Worm (Caenorhabditis elegans) whole organism, L4 larva: ENCODE results near the gene C27C12.4.

Source experiments
- D1046.2 ChIP-seq: fragments of 200-800 bp; sonication (Bioruptor generic); IDR thresholded peaks from 2 replicates; pipeline ENCODE4 v1.3.6; 2022; ENCODE audit warnings: missing genetic modification characterization, missing compliant biosample characterization
- Y75B8A.6 ChIP-seq: fragments of 200-800 bp; sonication (Bioruptor generic); IDR thresholded peaks from 2 replicates; pipeline ENCODE4 v1.3.6; 2022; ENCODE audit warnings: missing genetic modification reagents, missing genetic modification characterization, missing compliant biosample characterization
- ZK337.2 ChIP-seq: fragments of 200-800 bp; sonication (Bioruptor generic); IDR thresholded peaks from 2 replicates; pipeline ENCODE4 v1.3.6; 2022; ENCODE audit warnings: missing genetic modification reagents, missing genetic modification characterization, missing compliant biosample characterization
- ZK546.5 ChIP-seq, 2 experiments: sonication (generic microtip); optimal IDR thresholded peaks; 2 replicates each; lab custom pipeline; 2017; ENCODE audit warnings: missing biosample characterization in 2 of 2, missing genetic modification characterization in 2 of 2
- aha-1 ChIP-seq: fragments of 150-350 bp; peaks from one replicate; lab custom pipeline; 2014; ENCODE audit warnings: missing biosample characterization, missing genetic modification characterization
- attf-4 ChIP-seq: sonication (generic microtip); optimal IDR thresholded peaks from 3 replicates; lab custom pipeline; 2017; ENCODE audit warnings: missing biosample characterization, missing genetic modification characterization
- ceh-20 ChIP-seq: fragments of 200-800 bp; sonication (Bioruptor generic); IDR thresholded peaks from 2 replicates; pipeline ENCODE4 v1.3.6; 2022; ENCODE audit warnings: missing genetic modification reagents, missing genetic modification characterization, missing compliant biosample characterization
- ceh-82 ChIP-seq: sonication (generic microtip); optimal IDR thresholded peaks from 2 replicates; lab custom pipeline; 2017; ENCODE audit warnings: missing biosample characterization, missing genetic modification characterization
- cey-2 ChIP-seq: sonication (generic microtip); optimal IDR thresholded peaks from 3 replicates; lab custom pipeline; 2017; ENCODE audit warnings: missing genetic modification characterization, mild to moderate bottlenecking, missing compliant biosample characterization, antibody characterized with exemption, borderline replicate concordance; ENCODE audit not compliant: insufficient read depth
- daf-12 ChIP-seq: fragments of 150-350 bp; optimal IDR thresholded peaks from 2 replicates; lab custom pipeline; 2014; ENCODE audit warnings: missing biosample characterization, missing genetic modification reagents, missing genetic modification characterization
- daf-8 ChIP-seq: fragments of 200-800 bp; sonication (Bioruptor generic); IDR thresholded peaks from 2 replicates; pipeline ENCODE4 v1.3.6; 2022; ENCODE audit warnings: missing genetic modification characterization, missing compliant biosample characterization
- dmd-6 ChIP-seq: fragments of 200-800 bp; sonication (Bioruptor generic); IDR thresholded peaks from 2 replicates; pipeline ENCODE4 v1.3.6; 2022; ENCODE audit warnings: missing genetic modification reagents, missing genetic modification characterization, missing compliant biosample characterization
- dmd-9 ChIP-seq: fragments of 200-800 bp; sonication (Bioruptor generic); IDR thresholded peaks from 2 replicates; pipeline ENCODE4 v1.3.6; 2022; ENCODE audit warnings: missing genetic modification reagents, missing genetic modification characterization, missing compliant biosample characterization
- egl-43 ChIP-seq: fragments of 200-800 bp; sonication (Bioruptor generic); IDR thresholded peaks from 2 replicates; pipeline ENCODE4 v1.3.6; 2022; ENCODE audit warnings: missing genetic modification reagents, missing genetic modification characterization, missing compliant biosample characterization
- fkh-10 ChIP-seq: fragments of 150-350 bp; optimal IDR thresholded peaks from 2 replicates; lab custom pipeline; 2014; ENCODE audit warnings: missing biosample characterization, missing genetic modification reagents, missing genetic modification characterization
- fos-1 ChIP-seq: fragments of 150-350 bp; optimal IDR thresholded peaks from 2 replicates; lab custom pipeline; 2014; ENCODE audit warnings: missing biosample characterization, missing genetic modification characterization
- hlh-30 ChIP-seq: sonication (generic microtip); optimal IDR thresholded peaks from 2 replicates; lab custom pipeline; 2017; ENCODE audit warnings: antibody characterized with exemption, mild to moderate bottlenecking, missing genetic modification characterization, missing compliant biosample characterization; ENCODE audit not compliant: insufficient read depth
- lin-13 ChIP-seq: fragments of 150-350 bp; optimal IDR thresholded peaks from 2 replicates; lab custom pipeline; 2014; ENCODE audit warnings: missing biosample characterization, missing genetic modification reagents, missing genetic modification characterization
- lin-15B ChIP-seq: fragments of 150-350 bp; sonication (generic microtip); optimal IDR thresholded peaks from 3 replicates; lab custom pipeline; 2014; ENCODE audit warnings: missing biosample characterization, missing genetic modification characterization
- lin-38 ChIP-seq: fragments of 200-800 bp; sonication (Bioruptor generic); IDR thresholded peaks from 2 replicates; pipeline ENCODE4 v1.3.6; 2022; ENCODE audit warnings: missing genetic modification reagents, missing genetic modification characterization, missing compliant biosample characterization
- lin-39 ChIP-seq: fragments of 150-350 bp; optimal IDR thresholded peaks from 2 replicates; lab custom pipeline; 2014; ENCODE audit warnings: missing biosample characterization, missing genetic modification reagents, missing genetic modification characterization
- madf-5 ChIP-seq, 2 experiments: fragments of 200-800 bp; sonication (Bioruptor generic); IDR thresholded peaks; 2 replicates each; pipeline ENCODE4 v1.3.6; 2022; ENCODE audit warnings: missing compliant biosample characterization in 2 of 2, missing genetic modification characterization in 2 of 2
- madf-9 ChIP-seq: fragments of 200-800 bp; sonication (Bioruptor generic); conservative IDR thresholded peaks from 2 replicates; pipeline ENCODE4 v1.3.6; 2022; ENCODE audit warnings: missing genetic modification reagents, missing genetic modification characterization, missing compliant biosample characterization
- mdl-1 ChIP-seq, 2 experiments: fragments of 150-350 bp in 1 of 2; sonication (generic microtip) in 1 of 2; optimal IDR thresholded peaks; 2 replicates each; lab custom pipeline; 2014 to 2017; ENCODE audit warnings: missing biosample characterization in 2 of 2, missing genetic modification characterization in 2 of 2
- nhr-102 ChIP-seq: sonication (generic microtip); optimal IDR thresholded peaks from 2 replicates; lab custom pipeline; 2016; ENCODE audit warnings: mild to moderate bottlenecking, missing genetic modification characterization, moderate library complexity, missing compliant biosample characterization
- nhr-6 ChIP-seq: fragments of 150-350 bp; optimal IDR thresholded peaks from 2 replicates; lab custom pipeline; 2014; ENCODE audit warnings: missing biosample characterization, missing genetic modification characterization
- nhr-76 ChIP-seq: fragments of 150-350 bp; optimal IDR thresholded peaks from 2 replicates; lab custom pipeline; 2014; ENCODE audit warnings: missing biosample characterization, missing genetic modification characterization
- pqm-1 ChIP-seq: sonication (generic microtip); optimal IDR thresholded peaks from 2 replicates; lab custom pipeline; 2017; ENCODE audit warnings: missing biosample characterization, missing genetic modification characterization
- rbr-2 ChIP-seq: sonication (generic microtip); optimal IDR thresholded peaks from 2 replicates; lab custom pipeline; 2016; ENCODE audit warnings: missing genotype, missing genetic modification characterization, missing compliant biosample characterization
- saeg-2 ChIP-seq: fragments of 200-800 bp; sonication (Bioruptor generic); IDR thresholded peaks from 2 replicates; pipeline ENCODE4 v1.3.6; 2022; ENCODE audit warnings: missing genetic modification reagents, missing genetic modification characterization, missing compliant biosample characterization
- snpc-4 ChIP-seq: fragments of 150-350 bp; optimal IDR thresholded peaks from 2 replicates; lab custom pipeline; 2014; ENCODE audit warnings: missing biosample characterization, missing genetic modification characterization
- tra-1 ChIP-seq: fragments of 200-800 bp; sonication (Bioruptor generic); IDR thresholded peaks from 2 replicates; pipeline ENCODE4 v1.3.6; 2022; ENCODE audit warnings: missing genetic modification reagents, missing genetic modification characterization, missing compliant biosample characterization
- unc-130 ChIP-seq: sonication (generic microtip); optimal IDR thresholded peaks from 2 replicates; lab custom pipeline; 2016; ENCODE audit warnings: missing genetic modification reagents, missing genetic modification characterization, missing compliant biosample characterization
- unc-62 ChIP-seq, 3 experiments: fragments of 150-350 bp in 1 of 3; sonication (generic microtip); optimal IDR thresholded peaks in 2 of 3; peaks in 1 of 3; 1 replicate in 1 of 3; 2 replicates in 2 of 3; lab custom pipeline; 2014 to 2017; ENCODE audit warnings: missing biosample characterization in 3 of 3, missing genetic modification characterization in 3 of 3, missing genetic modification reagents in 3 of 3, missing genotype in 1 of 3
- zag-1 ChIP-seq: fragments of 150-350 bp; optimal IDR thresholded peaks from 2 replicates; lab custom pipeline; 2014; ENCODE audit warnings: missing biosample characterization, missing genetic modification characterization
- zfp-2 ChIP-seq: sonication (generic microtip); optimal IDR thresholded peaks from 2 replicates; lab custom pipeline; 2016; ENCODE audit warnings: mild to moderate bottlenecking, missing genetic modification characterization, missing compliant biosample characterization
- zfp-3 ChIP-seq: fragments of 200-800 bp; sonication (Bioruptor generic); conservative IDR thresholded peaks from 2 replicates; pipeline ENCODE4 v1.3.6; 2022; ENCODE audit warnings: missing genetic modification reagents, missing genetic modification characterization, missing compliant biosample characterization
- ztf-11 ChIP-seq: fragments of 150-350 bp; optimal IDR thresholded peaks from 2 replicates; lab custom pipeline; 2014; ENCODE audit warnings: missing biosample characterization, missing genetic modification characterization

Gene C27C12.4

DNA sequence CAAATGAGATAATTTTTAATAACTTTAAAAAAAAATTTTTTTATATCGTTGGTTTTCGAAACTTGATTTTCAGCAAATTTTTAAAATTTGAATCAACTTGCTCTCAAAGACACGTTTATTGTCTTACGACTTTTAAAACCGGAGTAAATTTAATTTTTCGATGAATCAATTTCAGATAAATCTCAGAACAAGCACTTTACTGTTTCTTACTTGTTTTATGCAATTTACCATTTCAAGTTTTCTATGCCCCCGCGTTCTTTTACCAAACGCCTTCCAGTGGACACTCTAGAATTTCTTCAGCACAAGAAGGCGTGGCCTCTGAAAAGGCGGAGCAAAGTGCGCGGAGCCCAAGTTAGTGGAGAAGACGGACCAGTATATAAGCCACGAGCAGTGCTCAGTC, 27.2 kb downstream of the C27C12.4 start, which contains the start of gene flp-8:
Gene flp-8 (plus strand): TSS at position 301 of the 400 bp plus-strand sequence.
- TF ChIP-seq unc-130 (GFP tag; lab: Kevin White, UChicago) (no peak), cey-2 (tag; lab: Kevin White, UChicago) (no peak), ceh-20 (GFP tag; lab: Robert Waterston, UW) (no peak), madf-9 (GFP tag; lab: Robert Waterston, UW) (no peak), mdl-1 (tag; optimal IDR thresholded peaks at IDR 0.05; lab: Kevin White, UChicago) (no peak), lin-39 (no peak), lin-15B (tag; lab: Kevin White, UChicago) (no peak), unc-62 (GFP tag; optimal IDR thresholded peaks at IDR 0.05 in 1 of 2; lab: Kevin White, UChicago) (no peak), unc-62 (tag; optimal IDR thresholded peaks at IDR 0.05; lab: Kevin White, UChicago) (no peak), ceh-82 (tag; lab: Kevin White, UChicago) (no peak), snpc-4 (tag; lab: Kevin White, UChicago) (no peak), Y75B8A.6 (GFP tag; lab: Robert Waterston, UW) (no peak), fkh-10 (no peak), ztf-11 (no peak), madf-5 (GFP tag; IDR thresholded peaks at IDR 0.05; lab: Robert Waterston, UW) (no peak)

DNA sequence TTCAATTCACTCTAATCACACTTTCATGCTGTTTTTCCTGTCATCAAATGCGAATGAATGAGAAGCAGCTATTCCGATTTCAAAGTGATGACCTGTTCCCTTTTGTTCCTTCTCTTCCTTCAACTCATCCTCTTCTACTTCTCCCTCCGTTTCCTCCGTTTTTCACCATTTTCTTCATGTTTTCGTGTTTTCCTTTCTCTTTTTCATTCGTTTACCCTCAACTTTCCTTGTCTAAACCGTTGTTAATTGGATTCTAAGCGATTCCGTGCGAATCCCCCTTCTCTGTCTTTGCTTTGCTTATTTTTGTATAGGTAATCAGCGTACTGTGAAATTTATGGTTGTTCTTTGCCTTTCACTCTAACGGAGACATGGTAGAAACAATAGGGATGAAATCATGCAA, 32.0 kb downstream of the C27C12.4 start:
- TF ChIP-seq hlh-30 (tag; lab: Kevin White, UChicago) (no peak), aha-1 (tag; lab: Kevin White, UChicago) (peak; percentile 60), fkh-10 (no peak), snpc-4 (tag; lab: Kevin White, UChicago) (no peak), nhr-76 (tag; lab: Kevin White, UChicago) (no peak), ceh-82 (tag; lab: Kevin White, UChicago) (no peak), ztf-11 (no peak), unc-62 (GFP tag; optimal IDR thresholded peaks at IDR 0.05 in 1 of 2; lab: Kevin White, UChicago) (peak in 1 of 2 experiments; percentile 13), unc-62 (tag; optimal IDR thresholded peaks at IDR 0.05; lab: Kevin White, UChicago) (no peak), saeg-2 (GFP tag; lab: Robert Waterston, UW) (no peak), lin-39 (no peak), egl-43 (no peak), attf-4 (no peak), zfp-2 (tag; lab: Kevin White, UChicago) (no peak)

DNA sequence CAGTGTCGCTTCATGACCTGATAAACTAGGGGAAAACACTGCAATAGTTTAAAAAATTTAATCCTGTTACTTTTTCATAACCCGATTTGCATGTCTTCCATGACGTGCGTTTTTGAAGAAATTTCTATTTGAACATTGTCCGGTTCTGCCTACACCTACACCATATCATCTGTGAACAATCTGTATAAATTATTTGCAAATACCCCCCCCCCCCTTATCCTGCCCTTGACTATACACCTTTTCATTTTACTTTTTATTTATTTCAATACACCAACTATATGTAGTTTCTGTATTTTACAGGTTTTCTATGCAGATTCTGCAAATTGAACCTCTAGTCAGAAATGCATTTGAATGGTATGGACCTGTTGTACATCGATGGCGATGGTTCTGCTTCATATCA, 34.3 kb downstream of the C27C12.4 start, which contains the start of gene daf-6:
Gene daf-6 (plus strand): TSS at position 301 of the 400 bp plus-strand sequence.
- TF ChIP-seq zfp-3 (GFP tag; lab: Robert Waterston, UW) (no peak), daf-12 (tag; lab: Kevin White, UChicago) (no peak), nhr-6 (tag; lab: Kevin White, UChicago) (no peak), lin-38 (no peak), hlh-30 (tag; lab: Kevin White, UChicago) (no peak), attf-4 (no peak), D1046.2 (GFP tag; lab: Robert Waterston, UW) (no peak), ZK546.5 (tag; optimal IDR thresholded peaks at IDR 0.05; lab: Kevin White, UChicago) (no peak), tra-1 (GFP tag; lab: Robert Waterston, UW) (no peak), rbr-2 (tag; lab: Kevin White, UChicago) (no peak), dmd-9 (GFP tag; lab: Robert Waterston, UW) (no peak), zag-1 (tag; lab: Kevin White, UChicago) (no peak), lin-13 (GFP tag; lab: Kevin White, UChicago) (no peak), lin-15B (tag; lab: Kevin White, UChicago) (no peak), pqm-1 (tag; lab: Kevin White, UChicago) (no peak), ZK337.2 (GFP tag; lab: Robert Waterston, UW) (no peak), dmd-6 (GFP tag; lab: Robert Waterston, UW) (no peak), nhr-102 (no peak), daf-8 (GFP tag; lab: Robert Waterston, UW) (no peak), fos-1 (tag; lab: Kevin White, UChicago) (no peak)
